Fruit fly (Drosophila melanogaster) whole organism, embryonic: ENCODE results near the gene CG46270.

Experiments used
- Atf-2 ChIP-seq: fragments of 200-800 bp; sonication (Bioruptor generic); optimal IDR thresholded peaks from 2 replicates; lab custom pipeline; 2016; ENCODE audit warnings: missing biosample characterization, missing genetic modification characterization
- Bgb ChIP-seq: fragments of 200-800 bp; sonication (Bioruptor generic); IDR thresholded peaks from 2 replicates; pipeline ENCODE4 v1.3.6; 2022; ENCODE audit warnings: missing biosample characterization, missing genetic modification characterization; ENCODE audit not compliant: partially characterized antibody
- CG10462 ChIP-seq: fragments of 200-800 bp; sonication (Bioruptor generic); optimal IDR thresholded peaks from 2 replicates; lab custom pipeline; 2016; ENCODE audit warnings: missing biosample characterization, missing genetic modification characterization
- CG11560 ChIP-seq: fragments of 200-800 bp; sonication (Bioruptor generic); IDR thresholded peaks from 3 replicates; pipeline ENCODE4 v1.3.6; 2022; ENCODE audit warnings: missing biosample characterization, missing genetic modification characterization
- CG12071 ChIP-seq: fragments of 200-800 bp; sonication (Bioruptor generic); optimal IDR thresholded peaks from 3 replicates; lab custom pipeline; 2018; ENCODE audit warnings: missing biosample characterization, mild to moderate bottlenecking, missing genetic modification characterization
- CG12744 ChIP-seq: fragments of 200-800 bp; sonication (Bioruptor generic); optimal IDR thresholded peaks from 2 replicates; lab custom pipeline; 2016; ENCODE audit warnings: missing biosample characterization, missing genetic modification characterization
- CG14710 ChIP-seq: fragments of 200-800 bp; sonication (Bioruptor generic); optimal IDR thresholded peaks from 3 replicates; lab custom pipeline; 2019; ENCODE audit warnings: missing biosample characterization, mild to moderate bottlenecking, missing genetic modification characterization, moderate library complexity
- CG1602 ChIP-seq: fragments of 200-800 bp; sonication (Bioruptor generic); optimal IDR thresholded peaks from 3 replicates; lab custom pipeline; 2016; ENCODE audit warnings: missing biosample characterization, missing genetic modification characterization
- CG1647 ChIP-seq: fragments of 200-800 bp; sonication (Bioruptor generic); optimal IDR thresholded peaks from 3 replicates; lab custom pipeline; 2016; ENCODE audit warnings: missing biosample characterization, missing genetic modification characterization
- CG17328 ChIP-seq: fragments of 200-800 bp; sonication (Bioruptor generic); IDR thresholded peaks from 2 replicates; pipeline ENCODE4 v1.3.6; 2022; ENCODE audit warnings: missing biosample characterization, missing genetic modification characterization
- CG34376 ChIP-seq: fragments of 200-800 bp; sonication (Bioruptor generic); optimal IDR thresholded peaks from 2 replicates; lab custom pipeline; 2018; ENCODE audit warnings: missing biosample characterization, mild to moderate bottlenecking, missing genetic modification characterization
- CG34422 ChIP-seq: fragments of 200-800 bp; sonication (Bioruptor generic); IDR thresholded peaks from 3 replicates; pipeline ENCODE4 v1.3.6; 2022; ENCODE audit warnings: missing biosample characterization, missing genetic modification characterization
- CG4707 ChIP-seq: fragments of 200-800 bp; sonication (Bioruptor generic); optimal IDR thresholded peaks from 2 replicates; lab custom pipeline; 2018; ENCODE audit warnings: missing biosample characterization, mild to moderate bottlenecking, missing genetic modification characterization, moderate library complexity
- CG4854 ChIP-seq: fragments of 200-800 bp; sonication (Bioruptor generic); optimal IDR thresholded peaks from 2 replicates; lab custom pipeline; 2016; ENCODE audit warnings: missing biosample characterization, missing genetic modification characterization, inconsistent platforms
- CG5953 ChIP-seq: fragments of 200-800 bp; sonication (Bioruptor generic); IDR thresholded peaks from 2 replicates; pipeline ENCODE4 v1.3.6; 2022; ENCODE audit warnings: missing biosample characterization, missing genetic modification characterization
- CG6272 ChIP-seq: fragments of 200-800 bp; sonication (Bioruptor generic); IDR thresholded peaks from 2 replicates; pipeline ENCODE4 v1.3.6; 2022; ENCODE audit warnings: missing biosample characterization, missing genetic modification characterization
- CG7745 ChIP-seq: fragments of 200-800 bp; sonication (Bioruptor generic); optimal IDR thresholded peaks from 2 replicates; lab custom pipeline; 2018; ENCODE audit warnings: missing biosample characterization, mild to moderate bottlenecking, missing genetic modification characterization, moderate library complexity
- CG8765 ChIP-seq: fragments of 200-800 bp; sonication (Bioruptor generic); IDR thresholded peaks from 2 replicates; pipeline ENCODE4 v1.3.6; 2022; ENCODE audit warnings: missing biosample characterization, missing genetic modification characterization
- D19A ChIP-seq: fragments of 200-800 bp; optimal IDR thresholded peaks from 3 replicates; lab custom pipeline; 2019; ENCODE audit warnings: missing biosample characterization, mild to moderate bottlenecking, missing genetic modification characterization, moderate library complexity
- Dip3 ChIP-seq: fragments of 200-800 bp; sonication (Bioruptor generic); optimal IDR thresholded peaks from 3 replicates; lab custom pipeline; 2016; ENCODE audit warnings: missing biosample characterization, missing genetic modification characterization
- Gsc ChIP-seq: fragments of 200-800 bp; sonication (Bioruptor generic); IDR thresholded peaks from 2 replicates; pipeline ENCODE4 v1.3.6; 2022; ENCODE audit warnings: missing biosample characterization, missing genetic modification characterization
- HLH3B ChIP-seq: fragments of 200-800 bp; sonication (Bioruptor generic); IDR thresholded peaks from 2 replicates; pipeline ENCODE4 v1.3.6; 2022; ENCODE audit warnings: missing biosample characterization, missing genetic modification characterization
- Hey ChIP-seq: fragments of 200-800 bp; sonication (Bioruptor generic); optimal IDR thresholded peaks from 3 replicates; lab custom pipeline; 2018; ENCODE audit warnings: missing biosample characterization, mild to moderate bottlenecking, missing genetic modification characterization
- Hsf ChIP-seq: fragments of 200-800 bp; sonication (Bioruptor generic); optimal IDR thresholded peaks from 3 replicates; lab custom pipeline; 2016; ENCODE audit warnings: missing biosample characterization, missing genetic modification characterization
- Kr ChIP-seq: fragments of 200-800 bp; sonication (Bioruptor generic); optimal IDR thresholded peaks from 2 replicates; lab custom pipeline; 2017; ENCODE audit warnings: missing biosample characterization, mild to moderate bottlenecking, missing genetic modification characterization
- Oli ChIP-seq: fragments of 200-800 bp; sonication (Bioruptor generic); optimal IDR thresholded peaks from 2 replicates; lab custom pipeline; 2018; ENCODE audit warnings: missing biosample characterization, mild to moderate bottlenecking, missing genetic modification characterization, moderate library complexity
- Ravus ChIP-seq: fragments of 200-800 bp; sonication (Bioruptor generic); IDR thresholded peaks from 2 replicates; pipeline ENCODE4 v1.3.6; 2022; ENCODE audit warnings: missing biosample characterization, missing genetic modification characterization
- Taf1 ChIP-seq: fragments of 200-800 bp; sonication (Bioruptor generic); IDR thresholded peaks from 2 replicates; pipeline ENCODE4 v1.3.6; 2022; ENCODE audit warnings: missing biosample characterization, missing genetic modification characterization
- Xrp1 ChIP-seq: fragments of 200-800 bp; sonication (Bioruptor generic); IDR thresholded peaks from 2 replicates; pipeline ENCODE4 v1.3.6; 2022; ENCODE audit warnings: missing biosample characterization, missing genetic modification characterization
- ap ChIP-seq: fragments of 200-800 bp; sonication (Bioruptor generic); IDR thresholded peaks from 2 replicates; pipeline ENCODE4 v1.3.6; 2022; ENCODE audit warnings: missing biosample characterization, missing genetic modification characterization
- az2 ChIP-seq: fragments of 200-800 bp; sonication (Bioruptor generic); optimal IDR thresholded peaks from 3 replicates; lab custom pipeline; 2016; ENCODE audit warnings: missing biosample characterization, missing genetic modification characterization
- crc ChIP-seq: fragments of 200-800 bp; sonication (Bioruptor generic); optimal IDR thresholded peaks from 2 replicates; lab custom pipeline; 2016; ENCODE audit warnings: missing biosample characterization, missing genetic modification characterization
- danr ChIP-seq: fragments of 200-800 bp; sonication (Bioruptor generic); IDR thresholded peaks from 2 replicates; pipeline ENCODE4 v1.3.6; 2022; ENCODE audit warnings: missing biosample characterization, missing genetic modification characterization
- dpn ChIP-seq, 2 experiments: fragments of 200-800 bp; sonication (Bioruptor generic); optimal IDR thresholded peaks; 3 replicates each; lab custom pipeline; 2016; ENCODE audit warnings: missing biosample characterization in 2 of 2, missing genetic modification characterization in 2 of 2
- esg ChIP-seq: fragments of 200-800 bp; sonication (Bioruptor generic); conservative IDR thresholded peaks from 2 replicates; pipeline ENCODE4 v1.3.6; 2022; ENCODE audit warnings: missing biosample characterization, missing genetic modification characterization
- exex ChIP-seq: fragments of 200-800 bp; sonication (Bioruptor generic); optimal IDR thresholded peaks from 4 replicates; lab custom pipeline; 2018; ENCODE audit warnings: missing biosample characterization, mild to moderate bottlenecking, missing genetic modification characterization, moderate library complexity
- fu2 ChIP-seq: fragments of 200-800 bp; sonication (Bioruptor generic); optimal IDR thresholded peaks from 2 replicates; lab custom pipeline; 2016; ENCODE audit warnings: missing biosample characterization, missing genetic modification characterization
- gcm ChIP-seq: fragments of 200-800 bp; sonication (Bioruptor generic); optimal IDR thresholded peaks from 2 replicates; lab custom pipeline; 2019; ENCODE audit warnings: missing biosample characterization, mild to moderate bottlenecking, missing genetic modification characterization, moderate library complexity
- her ChIP-seq: fragments of 200-800 bp; sonication (Bioruptor generic); optimal IDR thresholded peaks from 2 replicates; lab custom pipeline; 2016; ENCODE audit warnings: missing biosample characterization, missing genetic modification characterization
- klu ChIP-seq: fragments of 200-800 bp; sonication (Bioruptor generic); IDR thresholded peaks from 2 replicates; pipeline ENCODE4 v1.3.6; 2022; ENCODE audit warnings: missing biosample characterization, missing genetic modification characterization
- lbe ChIP-seq: fragments of 200-800 bp; sonication (Bioruptor generic); optimal IDR thresholded peaks from 2 replicates; lab custom pipeline; 2016; ENCODE audit warnings: missing biosample characterization, mild to moderate bottlenecking, missing genetic modification characterization
- lola ChIP-seq, 3 experiments: fragments of >200 bp in 2 of 3; fragments of 200-800 bp in 1 of 3; sonication (Bioruptor generic) in 1 of 3; optimal IDR thresholded peaks; 2 replicates each; lab custom pipeline; 2017 to 2019; ENCODE audit warnings: missing biosample characterization in 3 of 3, missing genetic modification characterization in 3 of 3, mild to moderate bottlenecking in 1 of 3, moderate library complexity in 1 of 3
- otp ChIP-seq: fragments of 200-800 bp; sonication (Bioruptor generic); IDR thresholded peaks from 3 replicates; pipeline ENCODE4, ENCODE4 v1.3.6; 2022; ENCODE audit warnings: missing biosample characterization, missing genetic modification characterization
- pho ChIP-seq: fragments of 200-800 bp; sonication (Bioruptor generic); optimal IDR thresholded peaks from 2 replicates; lab custom pipeline; 2016; ENCODE audit warnings: missing biosample characterization, missing genetic modification characterization
- sim ChIP-seq: fragments of 200-800 bp; sonication (Bioruptor generic); IDR thresholded peaks from 2 replicates; pipeline ENCODE4 v1.3.6; 2022; ENCODE audit warnings: missing biosample characterization, missing genetic modification characterization
- stwl ChIP-seq: fragments of 200-800 bp; sonication (Bioruptor generic); optimal IDR thresholded peaks from 3 replicates; lab custom pipeline; 2018; ENCODE audit warnings: missing biosample characterization, mild to moderate bottlenecking, missing genetic modification characterization, moderate library complexity
- sug ChIP-seq: fragments of 200-800 bp; optimal IDR thresholded peaks from 2 replicates; lab custom pipeline; 2019; ENCODE audit warnings: missing biosample characterization, mild to moderate bottlenecking, missing genetic modification characterization, moderate library complexity
- tll ChIP-seq, 2 experiments: fragments of 200-800 bp in 1 of 2; fragments of >200 bp in 1 of 2; sonication (Bioruptor generic) in 1 of 2; optimal IDR thresholded peaks; 2 replicates each; lab custom pipeline; 2017 to 2019; ENCODE audit warnings: missing biosample characterization in 2 of 2, missing genetic modification characterization in 2 of 2, mild to moderate bottlenecking in 1 of 2, moderate library complexity in 1 of 2
- trh ChIP-seq: fragments of 200-800 bp; sonication (Bioruptor generic); optimal IDR thresholded peaks from 2 replicates; lab custom pipeline; 2016; ENCODE audit warnings: missing biosample characterization, missing genetic modification characterization
- wdn ChIP-seq: fragments of 200-800 bp; sonication (Bioruptor generic); IDR thresholded peaks from 2 replicates; pipeline ENCODE4 v1.3.6; 2022; ENCODE audit warnings: missing biosample characterization, missing genetic modification characterization

The CG46270 gene

dm6 chr3R:10412550-10413459, 15.4 kb downstream of the CG46270 start, which contains the start of the genes Irp-1B and Rrp46 (continued):
- no peak for TF ChIP-seq wdn (GFP tag; lab: Robert Waterston, UW)
- no peak for TF ChIP-seq Taf1 (GFP tag; lab: Robert Waterston, UW)
- no peak for TF ChIP-seq CG1647 (GFP tag; lab: Kevin White, UChicago)
- no peak for TF ChIP-seq tll (GFP tag; optimal IDR thresholded peaks at IDR 0.05; lab: Kevin White, UChicago)
- no peak for TF ChIP-seq otp (GFP tag; lab: Robert Waterston, UW)
- TF ChIP-seq sim (GFP tag; lab: Robert Waterston, UW) = no peak
- TF ChIP-seq Kr (GFP tag; lab: Kevin White, UChicago) = no peak
- TF ChIP-seq CG11560 = no peak
- TF ChIP-seq ap (GFP tag; lab: Robert Waterston, UW) = no peak
- peak; percentile 33 for TF ChIP-seq CG14710
- no peak for TF ChIP-seq pho (GFP tag; lab: Kevin White, UChicago)
- TF ChIP-seq CG6272 (GFP tag; lab: Robert Waterston, UW) = no peak
- TF ChIP-seq Gsc (GFP tag; lab: Robert Waterston, UW) = no peak
- TF ChIP-seq lola (GFP tag; optimal IDR thresholded peaks at IDR 0.05; lab: Kevin White, UChicago) = no peak
- TF ChIP-seq Bgb (GFP tag; lab: Robert Waterston, UW) = peak; percentile 92
- no peak for TF ChIP-seq HLH3B (GFP tag; lab: Robert Waterston, UW)
- no peak for TF ChIP-seq esg (GFP tag; lab: Robert Waterston, UW)
- TF ChIP-seq CG8765 (GFP tag; lab: Robert Waterston, UW) = no peak
- no peak for TF ChIP-seq Dip3 (GFP tag; lab: Kevin White, UChicago)
- TF ChIP-seq klu (GFP tag; lab: Robert Waterston, UW) = no peak
- no peak for TF ChIP-seq Hsf
- no peak for TF ChIP-seq exex
- TF ChIP-seq sug (tag; lab: Kevin White, UChicago) = no peak
- TF ChIP-seq her (GFP tag; lab: Kevin White, UChicago) = no peak
- no peak for TF ChIP-seq CG4707 (GFP tag; lab: Kevin White, UChicago)
- no peak for TF ChIP-seq fu2 (GFP tag; lab: Kevin White, UChicago)
- TF ChIP-seq CG34422 = 0 out of 3 replicates have a peak, but pooled peaks have one; percentile 41
- no peak for TF ChIP-seq CG5953 (GFP tag; lab: Robert Waterston, UW)
- TF ChIP-seq danr = no peak
- no peak for TF ChIP-seq CG4854 (GFP tag; lab: Kevin White, UChicago)
- TF ChIP-seq CG1602 (GFP tag; lab: Kevin White, UChicago) = no peak
- TF ChIP-seq CG12071 (GFP tag; lab: Kevin White, UChicago) = no peak
- no peak for TF ChIP-seq Xrp1 (GFP tag; lab: Robert Waterston, UW)
- no peak for TF ChIP-seq crc
- no peak for TF ChIP-seq CG7745 (tag; lab: Kevin White, UChicago)
- TF ChIP-seq CG12744 (GFP tag; lab: Kevin White, UChicago) = no peak
- TF ChIP-seq gcm (GFP tag; lab: Kevin White, UChicago) = no peak
- TF ChIP-seq Hey = no peak
- no peak for TF ChIP-seq dpn (GFP tag; optimal IDR thresholded peaks at IDR 0.05; lab: Kevin White, UChicago)
- no peak for TF ChIP-seq Ravus (GFP tag; lab: Robert Waterston, UW)
- no peak for TF ChIP-seq trh (GFP tag; lab: Kevin White, UChicago)
- no peak for TF ChIP-seq CG10462 (GFP tag; lab: Kevin White, UChicago)
- no peak for TF ChIP-seq CG17328 (GFP tag; lab: Robert Waterston, UW)
- no peak for TF ChIP-seq Atf-2 (GFP tag; lab: Kevin White, UChicago)
- TF ChIP-seq lbe (GFP tag; lab: Kevin White, UChicago) = no peak
- no peak for TF ChIP-seq Oli (tag; lab: Kevin White, UChicago)
- TF ChIP-seq CG34376 = no peak
- peak; percentile 61 for TF ChIP-seq stwl (tag; lab: Kevin White, UChicago)
- TF ChIP-seq az2 (GFP tag; lab: Kevin White, UChicago) = no peak
- no peak for TF ChIP-seq D19A (tag; lab: Kevin White, UChicago)
